Fruit fly (Drosophila melanogaster) whole organism, adult: ENCODE measurements around the gene CG11454.

ENCODE experiments used
- CG11617 ChIP-seq: fragments of 200-800 bp; sonication (Bioruptor generic); optimal IDR thresholded peaks from 2 replicates; lab custom pipeline; 2017; ENCODE audit warnings: mild to moderate bottlenecking, missing biosample characterization, missing genetic modification reagents, missing genetic modification characterization
- CG12768 ChIP-seq: fragments of 200-800 bp; sonication (Bioruptor generic); optimal IDR thresholded peaks from 2 replicates; lab custom pipeline; 2017; ENCODE audit warnings: missing biosample characterization, missing genetic modification characterization, mild to moderate bottlenecking, moderate library complexity, missing genetic modification reagents
- CG14711 ChIP-seq: fragments of 200-800 bp; sonication (Bioruptor generic); optimal IDR thresholded peaks from 2 replicates; lab custom pipeline; 2018; ENCODE audit warnings: missing biosample characterization, mild to moderate bottlenecking, missing genetic modification characterization, moderate library complexity
- CG1620 ChIP-seq: fragments of 200-800 bp; sonication (Bioruptor generic); optimal IDR thresholded peaks from 2 replicates; lab custom pipeline; 2016; ENCODE audit warnings: missing biosample characterization, missing genetic modification characterization
- CG33017 ChIP-seq: fragments of 200-800 bp; sonication (Bioruptor generic); optimal IDR thresholded peaks from 2 replicates; lab custom pipeline; 2018; ENCODE audit warnings: missing biosample characterization, mild to moderate bottlenecking, missing genetic modification characterization, moderate library complexity
- CG5204 ChIP-seq: fragments of 200-800 bp; sonication (Bioruptor generic); optimal IDR thresholded peaks from 2 replicates; lab custom pipeline; 2016; ENCODE audit warnings: missing biosample characterization, missing genetic modification characterization
- CG7045 ChIP-seq: fragments of 200-800 bp; sonication (Bioruptor generic); optimal IDR thresholded peaks from 2 replicates; lab custom pipeline; 2017; ENCODE audit warnings: missing biosample characterization, mild to moderate bottlenecking, missing genetic modification characterization
- CG7101 ChIP-seq: fragments of 200-800 bp; sonication (Bioruptor generic); optimal IDR thresholded peaks from 2 replicates; lab custom pipeline; 2018; ENCODE audit warnings: missing biosample characterization, mild to moderate bottlenecking, missing genetic modification characterization, moderate library complexity
- Clk ChIP-seq: fragments of 200-800 bp; sonication (Bioruptor generic); optimal IDR thresholded peaks from 2 replicates; lab custom pipeline; 2017; ENCODE audit warnings: missing biosample characterization, missing genetic modification characterization
- Crg-1 ChIP-seq: fragments of 200-800 bp; sonication (Bioruptor generic); optimal IDR thresholded peaks from 2 replicates; lab custom pipeline; 2016; ENCODE audit warnings: missing biosample characterization, missing genetic modification characterization
- Hr96 ChIP-seq: fragments of 200-800 bp; sonication (Bioruptor generic); optimal IDR thresholded peaks from 2 replicates; lab custom pipeline; 2016; ENCODE audit warnings: missing biosample characterization, missing genetic modification characterization
- Mnt ChIP-seq: fragments of 200-800 bp; sonication (Bioruptor generic); optimal IDR thresholded peaks from 2 replicates; lab custom pipeline; 2016; ENCODE audit warnings: missing biosample characterization, mild to moderate bottlenecking, missing genetic modification characterization
- bab1 ChIP-seq: fragments of 200-800 bp; sonication (Bioruptor generic); optimal IDR thresholded peaks from 3 replicates; lab custom pipeline; 2019; ENCODE audit warnings: missing biosample characterization, mild to moderate bottlenecking, missing genetic modification characterization, moderate library complexity
- cic ChIP-seq: fragments of 200-800 bp; sonication (Bioruptor generic); optimal IDR thresholded peaks from 2 replicates; lab custom pipeline; 2017; ENCODE audit warnings: missing biosample characterization, mild to moderate bottlenecking, missing genetic modification characterization, moderate library complexity
- cnc ChIP-seq, 2 experiments: fragments of >200 bp; optimal IDR thresholded peaks; 2 replicates each; lab custom pipeline; 2017
- kay ChIP-seq: fragments of 200-800 bp; sonication (Bioruptor generic); peaks from one replicate; lab custom pipeline; 2016; ENCODE audit warnings: missing biosample characterization, missing genetic modification characterization, borderline replicate concordance
- ovo ChIP-seq: fragments of 200-800 bp; sonication (Bioruptor generic); optimal IDR thresholded peaks from 2 replicates; lab custom pipeline; 2016; ENCODE audit warnings: missing biosample characterization, missing genetic modification characterization
- pad ChIP-seq: fragments of 200-800 bp; sonication (Bioruptor generic); optimal IDR thresholded peaks from 3 replicates; lab custom pipeline; 2017; ENCODE audit warnings: missing biosample characterization, missing genetic modification characterization, mild to moderate bottlenecking, moderate library complexity, missing genetic modification reagents
- tj ChIP-seq: fragments of 200-800 bp; sonication (Bioruptor generic); optimal IDR thresholded peaks from 3 replicates; lab custom pipeline; 2017; ENCODE audit warnings: missing biosample characterization, mild to moderate bottlenecking, missing genetic modification characterization, moderate library complexity
- toe ChIP-seq: fragments of 200-800 bp; sonication (Bioruptor generic); optimal IDR thresholded peaks from 2 replicates; lab custom pipeline; 2016; ENCODE audit warnings: missing biosample characterization, missing genetic modification characterization

Gene CG11454

dm6 chr2L:163229-163628 is 20.1 kb downstream of the CG11454 start:
- TF ChIP-seq toe (GFP tag; lab: Kevin White, UChicago) (no peak), CG33017 (tag; lab: Kevin White, UChicago) (no peak), Hr96 (GFP tag; lab: Kevin White, UChicago) (no peak), Clk (no peak), CG7101 (tag; lab: Kevin White, UChicago) (no peak), cic (GFP tag; lab: Kevin White, UChicago) (no peak), CG12768 (GFP tag; lab: Kevin White, UChicago) (no peak), CG14711 (tag; lab: Kevin White, UChicago) (no peak), ovo (GFP tag; lab: Kevin White, UChicago) (no peak), cnc (optimal IDR thresholded peaks at IDR 0.05; lab: Kevin White, UChicago) (no peak), CG11617 (GFP tag; lab: Kevin White, UChicago) (no peak), kay (GFP tag; lab: Kevin White, UChicago) (no peak), CG5204 (no peak), bab1 (no peak), Crg-1 (GFP tag; lab: Kevin White, UChicago) (no peak)

- no peak for TF ChIP-seq Mnt (GFP tag; lab: Kevin White, UChicago)
- TF ChIP-seq tj, result peak; percentile 59
Measured at dm6 chr2L:165253-165890, 22.2 kb downstream of the CG11454 start.

dm6 chr2L:166115-167069 is 23.3 kb downstream of the CG11454 start:
- TF ChIP-seq toe (GFP tag; lab: Kevin White, UChicago) (peak; percentile 97), CG1620 (GFP tag; lab: Kevin White, UChicago) (peak; percentile 83), CG11617 (GFP tag; lab: Kevin White, UChicago) (peak; percentile 100), cnc (optimal IDR thresholded peaks at IDR 0.05; lab: Kevin White, UChicago) (no peak), CG7101 (tag; lab: Kevin White, UChicago) (peak; percentile 96), ovo (GFP tag; lab: Kevin White, UChicago) (peak; percentile 99), tj (peak; percentile 99), cic (GFP tag; lab: Kevin White, UChicago) (peak; percentile 100), Hr96 (GFP tag; lab: Kevin White, UChicago) (peak; percentile 95), Mnt (GFP tag; lab: Kevin White, UChicago) (peak; percentile 98), bab1 (peak; percentile 98), CG33017 (tag; lab: Kevin White, UChicago) (peak; percentile 98), CG5204 (peak; percentile 95), CG14711 (tag; lab: Kevin White, UChicago) (peak; percentile 86), Crg-1 (GFP tag; lab: Kevin White, UChicago) (peak; percentile 95), Clk (peak; percentile 100), pad (GFP tag; lab: Kevin White, UChicago) (peak; percentile 91), kay (GFP tag; lab: Kevin White, UChicago) (peak; percentile 100), CG12768 (GFP tag; lab: Kevin White, UChicago) (peak; percentile 100), CG7045 (GFP tag; lab: Kevin White, UChicago) (peak; percentile 99)

DNA sequence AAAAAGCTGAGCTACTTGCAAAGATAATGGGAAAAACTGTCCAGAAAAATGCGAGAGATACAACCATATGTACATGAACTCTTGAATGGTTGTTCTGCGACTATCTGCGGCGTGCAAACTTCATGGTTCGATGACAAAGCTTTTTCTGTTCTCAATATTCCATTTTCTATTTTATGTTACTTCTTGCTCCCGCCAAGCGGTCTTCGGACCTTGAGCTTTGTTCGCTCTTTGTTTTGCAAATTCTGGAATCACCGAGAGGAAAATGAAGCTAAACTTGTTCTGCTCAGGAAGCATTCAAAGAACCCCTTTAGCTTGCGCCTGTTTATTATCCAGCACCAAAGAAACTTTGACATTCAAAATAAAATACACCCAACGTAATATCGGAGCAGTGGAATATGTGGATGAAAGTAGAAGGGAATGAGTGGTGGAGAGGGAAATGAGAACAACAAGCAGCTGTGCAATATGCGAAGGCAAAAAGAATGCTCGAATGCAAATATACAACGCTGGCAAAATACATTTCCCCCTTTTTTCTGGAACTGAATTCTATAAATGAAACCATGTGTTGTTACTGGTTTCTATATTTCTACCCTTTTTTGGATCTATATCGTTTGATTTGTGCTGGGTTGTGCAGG is 25.3 kb downstream of the CG11454 start:
- TF ChIP-seq Clk (no peak), Hr96 (GFP tag; lab: Kevin White, UChicago) (no peak), cnc (optimal IDR thresholded peaks at IDR 0.05; lab: Kevin White, UChicago) (peak in 1 of 2 experiments; percentile 27), Mnt (GFP tag; lab: Kevin White, UChicago) (no peak), ovo (GFP tag; lab: Kevin White, UChicago) (no peak), pad (GFP tag; lab: Kevin White, UChicago) (no peak), toe (GFP tag; lab: Kevin White, UChicago) (no peak), kay (GFP tag; lab: Kevin White, UChicago) (no peak), CG5204 (no peak), CG7101 (tag; lab: Kevin White, UChicago) (no peak), bab1 (no peak), CG33017 (tag; lab: Kevin White, UChicago) (no peak), CG12768 (GFP tag; lab: Kevin White, UChicago) (no peak), Crg-1 (GFP tag; lab: Kevin White, UChicago) (no peak), CG7045 (GFP tag; lab: Kevin White, UChicago) (no peak), CG1620 (GFP tag; lab: Kevin White, UChicago) (no peak), tj (peak; percentile 78), CG11617 (GFP tag; lab: Kevin White, UChicago) (no peak), cic (GFP tag; lab: Kevin White, UChicago) (peak; percentile 30), CG14711 (tag; lab: Kevin White, UChicago) (no peak)

DNA sequence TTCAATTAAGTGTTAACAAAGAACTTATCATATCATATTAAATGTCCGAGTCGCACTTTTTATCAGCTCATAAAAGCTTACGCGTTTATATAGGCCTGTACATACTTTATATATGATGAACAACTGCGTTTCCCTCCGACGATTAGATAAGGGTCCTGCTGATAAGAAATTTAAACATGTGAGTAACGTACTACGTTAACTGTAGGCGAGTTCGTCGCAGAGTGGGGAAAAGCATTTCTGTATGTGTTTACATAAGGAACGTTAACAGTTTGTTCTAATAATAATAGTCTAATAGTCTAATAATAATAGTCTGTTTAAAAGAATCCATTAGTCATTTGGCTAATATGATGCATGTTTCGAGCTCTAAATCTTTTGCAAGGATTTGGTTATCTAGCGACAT is 27.3 kb downstream of the CG11454 start:
- TF ChIP-seq CG12768 (GFP tag; lab: Kevin White, UChicago), result peak; percentile 17
- peak; percentile 1 for TF ChIP-seq bab1
- TF ChIP-seq kay (GFP tag; lab: Kevin White, UChicago), result peak; percentile 89
- peak; percentile 69 for TF ChIP-seq cic (GFP tag; lab: Kevin White, UChicago)
- TF ChIP-seq toe (GFP tag; lab: Kevin White, UChicago), result no peak
